Fruit fly (Drosophila melanogaster) whole organism, wandering third instar larva: Measurements from ENCODE around the gene Bicra.
A peak's percentile ranks its signal among the peaks of the same experiment; 100 is the strongest.

Source experiments
- Abd-B ChIP-seq: fragments of >200 bp; optimal IDR thresholded peaks from 2 replicates; lab custom pipeline; 2017; ENCODE audit warnings: missing biosample characterization, missing genetic modification characterization
- CG32264 ChIP-seq: fragments of 200-800 bp; sonication (Bioruptor generic); optimal IDR thresholded peaks from 2 replicates; lab custom pipeline; 2016; ENCODE audit warnings: missing biosample characterization, missing genetic modification characterization
- CG9705 ChIP-seq: fragments of 200-800 bp; sonication (Bioruptor generic); optimal IDR thresholded peaks from 2 replicates; lab custom pipeline; 2018; ENCODE audit warnings: missing biosample characterization, mild to moderate bottlenecking, missing genetic modification characterization
- CrebA ChIP-seq: fragments of 200-800 bp; sonication (Bioruptor generic); optimal IDR thresholded peaks from 2 replicates; lab custom pipeline; 2016; ENCODE audit warnings: missing biosample characterization, mild to moderate bottlenecking, missing genetic modification characterization, borderline replicate concordance
- Dif ChIP-seq: fragments of 200-275, 200-300 bp; sonication (Bioruptor generic); optimal IDR thresholded peaks from 2 replicates; lab custom pipeline; 2018; ENCODE audit warnings: missing biosample characterization, missing genetic modification characterization; ENCODE audit not compliant: partially characterized antibody
- GATAd ChIP-seq: sonication (Bioruptor generic); optimal IDR thresholded peaks from 2 replicates; lab custom pipeline; 2016; ENCODE audit warnings: missing biosample characterization, missing genetic modification characterization
- HLH106 ChIP-seq: fragments of 200-800 bp; optimal IDR thresholded peaks from 3 replicates; lab custom pipeline; 2019; ENCODE audit warnings: missing biosample characterization, mild to moderate bottlenecking, missing genetic modification characterization, moderate library complexity
- Hnf4 ChIP-seq: fragments of 200-800 bp; sonication (Bioruptor generic); optimal IDR thresholded peaks from 2 replicates; lab custom pipeline; 2016; ENCODE audit warnings: missing biosample characterization, mild to moderate bottlenecking, missing genetic modification characterization
- Hr78 ChIP-seq: fragments of >200 bp; optimal IDR thresholded peaks from 2 replicates; lab custom pipeline; 2017; ENCODE audit warnings: missing biosample characterization, missing genetic modification characterization
- Hr83 ChIP-seq: fragments of 200-300 bp; sonication (Bioruptor generic); optimal IDR thresholded peaks from 2 replicates; lab custom pipeline; 2016; ENCODE audit warnings: missing biosample characterization, mild to moderate bottlenecking, missing genetic modification characterization, moderate library complexity; ENCODE audit not compliant: poor library complexity, severe bottlenecking
- Jra ChIP-seq: sonication (Bioruptor generic); optimal IDR thresholded peaks from 2 replicates; lab custom pipeline; 2016; ENCODE audit warnings: missing biosample characterization, missing genetic modification characterization
- Mio ChIP-seq: sonication (Bioruptor generic); optimal IDR thresholded peaks from 2 replicates; lab custom pipeline; 2016; ENCODE audit warnings: missing biosample characterization, missing genetic modification characterization
- Myc ChIP-seq: fragments of >200 bp; optimal IDR thresholded peaks from 2 replicates; lab custom pipeline; 2017
- N ChIP-seq: fragments of >200 bp; optimal IDR thresholded peaks from 2 replicates; lab custom pipeline; 2018; ENCODE audit warnings: missing biosample characterization, missing external identifiers, missing genetic modification characterization
- OdsH ChIP-seq: fragments of 200-800 bp; sonication (Bioruptor generic); optimal IDR thresholded peaks from 2 replicates; lab custom pipeline; 2016; ENCODE audit warnings: missing biosample characterization, mild to moderate bottlenecking, missing genetic modification characterization
- Rel ChIP-seq, 2 experiments: fragments of 200-800 bp; sonication (Bioruptor generic) in 1 of 2; optimal IDR thresholded peaks; 2 replicates in 1 of 2; 3 replicates in 1 of 2; lab custom pipeline; 2016 to 2019; ENCODE audit warnings: mild to moderate bottlenecking in 2 of 2, missing biosample characterization in 2 of 2, missing genetic modification characterization in 2 of 2, moderate library complexity in 1 of 2
- Sp1 ChIP-seq: fragments of 200-800 bp; sonication (Bioruptor generic); optimal IDR thresholded peaks from 3 replicates; lab custom pipeline; 2019; ENCODE audit warnings: missing biosample characterization, mild to moderate bottlenecking, missing genetic modification characterization, moderate library complexity
- Vsx2 ChIP-seq: fragments of 200-300, 225-300 bp; sonication (Bioruptor generic); optimal IDR thresholded peaks from 2 replicates; lab custom pipeline; 2018; ENCODE audit warnings: missing biosample characterization, missing genetic modification characterization; ENCODE audit not compliant: partially characterized antibody
- br ChIP-seq: fragments of 200-800 bp; sonication (Bioruptor generic); optimal IDR thresholded peaks from 2 replicates; lab custom pipeline; 2016; ENCODE audit warnings: missing biosample characterization, missing genetic modification characterization
- brk ChIP-seq: fragments of 200-800 bp; sonication (Bioruptor generic); optimal IDR thresholded peaks from 2 replicates; lab custom pipeline; 2016; ENCODE audit warnings: missing biosample characterization, mild to moderate bottlenecking, missing genetic modification characterization
- dl ChIP-seq, 2 experiments: fragments of 175-275, 200-275 bp in 1 of 2; fragments of 200-275 bp in 1 of 2; sonication (Bioruptor generic); optimal IDR thresholded peaks; lab custom pipeline; 2018; ENCODE audit warnings: mild to moderate bottlenecking in 2 of 2, missing biosample characterization in 2 of 2, missing genetic modification characterization in 2 of 2, moderate library complexity in 2 of 2; ENCODE audit not compliant: partially characterized antibody in 2 of 2, insufficient read depth in 1 of 2
- dmrt93B ChIP-seq: fragments of 200-800 bp; sonication (Bioruptor generic); optimal IDR thresholded peaks from 2 replicates; lab custom pipeline; 2018; ENCODE audit warnings: missing biosample characterization, mild to moderate bottlenecking, missing genetic modification characterization
- ey ChIP-seq: fragments of 200-800 bp; sonication (Bioruptor generic); optimal IDR thresholded peaks from 2 replicates; lab custom pipeline; 2016; ENCODE audit warnings: missing biosample characterization, missing genetic modification characterization
- foxo ChIP-seq, 2 experiments: fragments of 200-800 bp; sonication (Bioruptor generic); optimal IDR thresholded peaks; 2 replicates in 1 of 2; 3 replicates in 1 of 2; lab custom pipeline; 2016 to 2017; ENCODE audit warnings: missing biosample characterization in 2 of 2, missing genetic modification characterization in 2 of 2
- fru ChIP-seq: fragments of 200-800 bp; sonication (Bioruptor generic); optimal IDR thresholded peaks from 3 replicates; lab custom pipeline; 2016; ENCODE audit warnings: missing biosample characterization, mild to moderate bottlenecking, missing genetic modification characterization
- h ChIP-seq: fragments of 200-800 bp; sonication (Bioruptor generic); optimal IDR thresholded peaks from 3 replicates; lab custom pipeline; 2016; ENCODE audit warnings: missing biosample characterization, mild to moderate bottlenecking, missing genetic modification characterization
- jim ChIP-seq: fragments of 175-275, 200-325 bp; sonication (Bioruptor generic); optimal IDR thresholded peaks from 2 replicates; lab custom pipeline; 2016; ENCODE audit warnings: missing biosample characterization, mild to moderate bottlenecking, missing genetic modification characterization
- lola ChIP-seq: fragments of >200 bp; optimal IDR thresholded peaks from 2 replicates; lab custom pipeline; 2017; ENCODE audit warnings: missing biosample characterization, missing genetic modification characterization
- pan ChIP-seq: fragments of >200 bp; optimal IDR thresholded peaks from 2 replicates; lab custom pipeline; 2017
- psq ChIP-seq: fragments of 200-800 bp; sonication (Bioruptor generic); optimal IDR thresholded peaks from 3 replicates; lab custom pipeline; 2017; ENCODE audit warnings: missing biosample characterization, mild to moderate bottlenecking, missing genetic modification characterization, moderate library complexity
- rgr ChIP-seq: fragments of 200-800 bp; sonication (Bioruptor generic); optimal IDR thresholded peaks from 3 replicates; lab custom pipeline; 2016; ENCODE audit warnings: missing biosample characterization, mild to moderate bottlenecking, missing genetic modification characterization
- sage ChIP-seq: fragments of 200-800 bp; sonication (Bioruptor generic); optimal IDR thresholded peaks from 2 replicates; lab custom pipeline; 2016; ENCODE audit warnings: missing biosample characterization, mild to moderate bottlenecking, missing genetic modification characterization
- sv ChIP-seq: fragments of 200-800 bp; sonication (Bioruptor generic); optimal IDR thresholded peaks from 3 replicates; lab custom pipeline; 2016; ENCODE audit warnings: missing biosample characterization, missing genetic modification characterization
- tai ChIP-seq: sonication (Bioruptor generic); optimal IDR thresholded peaks from 2 replicates; lab custom pipeline; 2016; ENCODE audit warnings: missing biosample characterization, missing genetic modification characterization
- woc ChIP-seq: sonication (Bioruptor generic); optimal IDR thresholded peaks from 2 replicates; lab custom pipeline; 2016; ENCODE audit warnings: missing biosample characterization, mild to moderate bottlenecking, missing genetic modification characterization

Bicra gene

DNA sequence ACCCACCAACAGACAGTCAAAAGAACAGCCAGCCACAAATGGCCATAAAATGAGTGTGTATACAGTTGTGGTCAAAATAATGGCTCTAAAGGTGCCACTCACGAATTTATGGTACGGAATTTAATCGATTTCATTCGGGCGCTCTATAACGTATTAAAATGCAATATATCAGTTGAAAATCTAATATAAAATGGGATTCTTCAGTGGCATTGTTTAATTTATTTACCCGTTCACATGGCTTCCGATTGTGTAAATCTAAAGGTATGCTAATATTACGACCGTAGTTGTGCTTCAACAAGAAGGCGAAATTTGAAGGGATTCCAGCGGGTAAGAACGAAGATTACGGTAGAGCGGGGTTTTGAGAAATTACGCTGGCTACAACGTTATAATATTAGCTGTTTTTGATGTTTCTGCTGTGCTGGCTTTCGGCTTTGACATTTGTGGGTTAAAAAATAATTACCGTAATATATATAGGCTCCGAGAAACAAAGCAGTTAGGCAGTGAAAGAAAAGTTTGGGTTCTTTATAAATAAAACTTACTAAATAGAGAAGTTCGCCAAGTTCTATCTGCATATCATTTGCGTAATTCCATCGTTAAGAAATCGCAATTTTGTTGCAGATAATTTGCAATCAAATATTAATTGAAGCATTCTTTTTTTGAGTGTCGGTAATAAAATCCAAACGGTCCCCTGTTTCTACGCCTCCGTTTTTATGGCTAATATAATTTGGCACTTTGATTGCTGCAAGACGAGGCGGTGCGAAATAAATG is 13.0 kb downstream of the Bicra start:
- TF ChIP-seq rgr (GFP tag; lab: Kevin White, UChicago), result peak; percentile 80
- no peak for TF ChIP-seq Myc (lab: Kevin White, UChicago)
- TF ChIP-seq Hnf4, result peak; percentile 74
- no peak for TF ChIP-seq lola (GFP tag; lab: Kevin White, UChicago)
- TF ChIP-seq tai (GFP tag; lab: Kevin White, UChicago), result peak; percentile 68
- no peak for TF ChIP-seq sage (GFP tag; lab: Kevin White, UChicago)
- no peak for TF ChIP-seq N
- peak; percentile 74 for TF ChIP-seq HLH106 (tag; lab: Kevin White, UChicago)
- TF ChIP-seq brk (GFP tag; lab: Kevin White, UChicago), result peak; percentile 22
- TF ChIP-seq br (GFP tag; lab: Kevin White, UChicago), result peak; percentile 68
- TF ChIP-seq Mio (GFP tag; lab: Kevin White, UChicago), result peak; percentile 42
- TF ChIP-seq fru (GFP tag; lab: Kevin White, UChicago), result peak; percentile 59
- TF ChIP-seq CG9705 (GFP tag; lab: Kevin White, UChicago), result no peak
- peak; percentile 67 for TF ChIP-seq OdsH
- peak; percentile 75 for TF ChIP-seq woc (GFP tag; lab: Kevin White, UChicago)
- peak; percentile 52 for TF ChIP-seq CG32264 (GFP tag; lab: Kevin White, UChicago)
- TF ChIP-seq Vsx2, result no peak
- peak; percentile 59 for TF ChIP-seq Jra
- TF ChIP-seq Hr78, result no peak
- TF ChIP-seq pan, result no peak
- peak; percentile 81 for TF ChIP-seq ey (GFP tag; lab: Kevin White, UChicago)
- TF ChIP-seq dl (GFP tag; optimal IDR thresholded peaks at IDR 0.05; lab: Kevin White, UChicago; ENCODE audit: insufficient read depth in 1 of 2, partially characterized antibody in 2 of 2), result no peak
- TF ChIP-seq h (GFP tag; lab: Kevin White, UChicago), result peak; percentile 79
- TF ChIP-seq Rel (GFP tag; optimal IDR thresholded peaks at IDR 0.05; lab: Kevin White, UChicago), result no peak
- TF ChIP-seq Rel (tag; optimal IDR thresholded peaks at IDR 0.05; lab: Kevin White, UChicago), result peak; percentile 30
- TF ChIP-seq sv, result no peak
- peak; percentile 48 for TF ChIP-seq GATAd (GFP tag; lab: Kevin White, UChicago)
- TF ChIP-seq dmrt93B (GFP tag; lab: Kevin White, UChicago), result peak; percentile 37
- TF ChIP-seq jim, result no peak
- TF ChIP-seq Sp1 (GFP tag; lab: Kevin White, UChicago), result peak; percentile 76
- TF ChIP-seq Hr83 (GFP tag; lab: Kevin White, UChicago), result peak; percentile 39
- peak; percentile 51 for TF ChIP-seq psq
- TF ChIP-seq foxo (GFP tag; optimal IDR thresholded peaks at IDR 0.05; lab: Kevin White, UChicago), result peak in 1 of 2 experiments; percentile 68

DNA sequence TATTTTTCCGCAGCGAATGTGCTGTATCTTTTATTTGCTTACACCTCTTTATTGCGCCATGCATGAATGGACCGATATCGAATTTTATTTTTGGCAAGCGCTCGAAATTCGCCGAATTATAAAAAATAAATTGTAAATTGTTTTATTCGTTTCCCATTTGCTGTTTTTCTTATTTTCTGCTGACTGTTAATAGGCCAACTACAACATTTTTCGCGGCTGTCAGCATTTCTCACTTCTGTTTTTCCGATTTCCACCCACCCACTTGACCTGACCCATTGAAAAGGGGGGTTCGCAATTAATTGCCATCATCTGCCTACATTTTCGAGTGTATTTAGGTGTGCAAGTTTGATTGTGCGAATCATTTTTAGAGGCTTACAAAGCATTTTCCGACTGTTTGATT is 13.8 kb downstream of the Bicra start:
- no peak for TF ChIP-seq lola (GFP tag; lab: Kevin White, UChicago)
- no peak for TF ChIP-seq sv
- TF ChIP-seq woc (GFP tag; lab: Kevin White, UChicago), result no peak
- TF ChIP-seq rgr (GFP tag; lab: Kevin White, UChicago), result no peak
- TF ChIP-seq jim, result no peak
- no peak for TF ChIP-seq Abd-B (GFP tag; lab: Kevin White, UChicago)
- no peak for TF ChIP-seq N
- TF ChIP-seq GATAd (GFP tag; lab: Kevin White, UChicago), result no peak
- TF ChIP-seq dmrt93B (GFP tag; lab: Kevin White, UChicago), result no peak
- TF ChIP-seq Rel (GFP tag; optimal IDR thresholded peaks at IDR 0.05; lab: Kevin White, UChicago), result no peak
- TF ChIP-seq Rel (tag; optimal IDR thresholded peaks at IDR 0.05; lab: Kevin White, UChicago), result no peak

DNA sequence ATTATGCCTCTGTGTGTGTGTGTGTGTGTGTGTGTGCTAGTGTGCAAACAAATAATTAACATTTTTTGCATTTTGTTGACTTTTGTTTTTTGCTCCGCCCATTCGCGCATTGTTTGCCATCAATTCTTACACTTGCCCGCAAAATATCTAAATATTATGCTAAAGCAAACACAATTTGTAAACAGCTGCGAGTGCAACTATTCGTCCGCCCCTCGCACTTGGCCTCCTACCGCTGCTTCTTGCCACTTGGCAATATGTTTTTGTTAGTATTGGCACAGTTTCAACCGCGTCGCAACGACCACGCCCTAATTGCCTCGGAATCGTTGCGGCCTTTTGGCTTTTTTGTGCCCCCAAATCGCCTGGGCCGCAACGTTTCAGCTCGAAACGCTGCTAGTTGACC is 14.7 kb downstream of the Bicra start:
- TF ChIP-seq sage (GFP tag; lab: Kevin White, UChicago) (no peak), jim (no peak), Dif (GFP tag; lab: Kevin White, UChicago) (no peak), fru (GFP tag; lab: Kevin White, UChicago) (no peak), CrebA (GFP tag; lab: Kevin White, UChicago) (no peak), woc (GFP tag; lab: Kevin White, UChicago) (no peak), Sp1 (GFP tag; lab: Kevin White, UChicago) (no peak), br (GFP tag; lab: Kevin White, UChicago) (no peak), Myc (lab: Kevin White, UChicago) (no peak), HLH106 (tag; lab: Kevin White, UChicago) (no peak), lola (GFP tag; lab: Kevin White, UChicago) (no peak), Hr83 (GFP tag; lab: Kevin White, UChicago) (no peak), Abd-B (GFP tag; lab: Kevin White, UChicago) (no peak), ey (GFP tag; lab: Kevin White, UChicago) (no peak)
